Fruit fly (Drosophila melanogaster): Measurements from ENCODE around the gene CG5693.

The CG5693 gene

dm6 chr2L:18005481-18005880 is 946 bp upstream of the CG5693 start:
- TF ChIP-seq usp (GFP tag; optimal IDR thresholded peaks at IDR 0.05) (no peak), CG8478 (optimal IDR thresholded peaks at IDR 0.05) (no peak), Dll (optimal IDR thresholded peaks at IDR 0.05) (no peak), pan (optimal IDR thresholded peaks at IDR 0.05) (no peak), EcR (GFP tag; optimal IDR thresholded peaks at IDR 0.05) (no peak), psq (optimal IDR thresholded peaks at IDR 0.05) (no peak)

dm6 chr2L:18007060-18007459 is 633 bp downstream of the CG5693 start, which contains the start of gene CG42659:
TSS of gene CG42659 (plus strand) at chr2L:18007360.
- TF ChIP-seq CG8478 (optimal IDR thresholded peaks at IDR 0.05) (no peak), psq (optimal IDR thresholded peaks at IDR 0.05) (no peak), EcR (GFP tag; optimal IDR thresholded peaks at IDR 0.05) (no peak), Dll (optimal IDR thresholded peaks at IDR 0.05) (no peak), pan (optimal IDR thresholded peaks at IDR 0.05) (no peak), usp (GFP tag; optimal IDR thresholded peaks at IDR 0.05) (no peak)

dm6 chr2L:18007635-18008034 is 1.2 kb downstream of the CG5693 start, which contains the start of the genes CG42634 and CG42635:
TSS of gene CG42634 (plus strand) at chr2L:18007935.
TSS of gene CG42635 (plus strand) at chr2L:18007935.
- TF ChIP-seq psq (optimal IDR thresholded peaks at IDR 0.05) (no peak), EcR (GFP tag; optimal IDR thresholded peaks at IDR 0.05) (no peak), Dll (optimal IDR thresholded peaks at IDR 0.05) (no peak), pan (optimal IDR thresholded peaks at IDR 0.05) (no peak), usp (GFP tag; optimal IDR thresholded peaks at IDR 0.05) (no peak), CG8478 (optimal IDR thresholded peaks at IDR 0.05) (no peak)

dm6 chr2L:18008653-18009052 is 2.2 kb downstream of the CG5693 start, which contains the start of gene CG31740:
TSS of gene CG31740 (plus strand) at chr2L:18008953.
- TF ChIP-seq pan (optimal IDR thresholded peaks at IDR 0.05) (no peak), usp (GFP tag; optimal IDR thresholded peaks at IDR 0.05) (no peak), Dll (optimal IDR thresholded peaks at IDR 0.05) (no peak), CG8478 (optimal IDR thresholded peaks at IDR 0.05) (no peak), psq (optimal IDR thresholded peaks at IDR 0.05) (no peak), EcR (GFP tag; optimal IDR thresholded peaks at IDR 0.05) (no peak)

- no peak for TF ChIP-seq CG8478 (optimal IDR thresholded peaks at IDR 0.05)
- no peak for TF ChIP-seq usp (GFP tag; optimal IDR thresholded peaks at IDR 0.05)
- TF ChIP-seq EcR (GFP tag; optimal IDR thresholded peaks at IDR 0.05): no peak
- TF ChIP-seq psq (optimal IDR thresholded peaks at IDR 0.05): no peak
- TF ChIP-seq Dll (optimal IDR thresholded peaks at IDR 0.05): no peak
- no peak for TF ChIP-seq pan (optimal IDR thresholded peaks at IDR 0.05)
Observed at dm6 chr2L:18009672-18010071, 3.2 kb downstream of the CG5693 start.

- TF ChIP-seq pan (optimal IDR thresholded peaks at IDR 0.05) (no peak), psq (optimal IDR thresholded peaks at IDR 0.05) (no peak), CG8478 (optimal IDR thresholded peaks at IDR 0.05) (no peak), EcR (GFP tag; optimal IDR thresholded peaks at IDR 0.05) (no peak), usp (GFP tag; optimal IDR thresholded peaks at IDR 0.05) (no peak), Dll (optimal IDR thresholded peaks at IDR 0.05) (no peak)
Observed at dm6 chr2L:18011375-18011774, 4.9 kb downstream of the CG5693 start, which contains the start of gene elfless. TSS of gene elfless (minus strand) at chr2L:18011475.

- TF ChIP-seq Dll (optimal IDR thresholded peaks at IDR 0.05): no peak
- TF ChIP-seq usp (GFP tag; optimal IDR thresholded peaks at IDR 0.05): no peak
- TF ChIP-seq pan (optimal IDR thresholded peaks at IDR 0.05): no peak
- TF ChIP-seq EcR (GFP tag; optimal IDR thresholded peaks at IDR 0.05): no peak
- no peak for TF ChIP-seq psq (optimal IDR thresholded peaks at IDR 0.05)
- TF ChIP-seq CG8478 (optimal IDR thresholded peaks at IDR 0.05): no peak
Observed at dm6 chr2L:18012168-18012567, 5.7 kb downstream of the CG5693 start, which contains the start of gene rdo. TSS of gene rdo (plus strand) at chr2L:18012380.

- TF ChIP-seq EcR (GFP tag; optimal IDR thresholded peaks at IDR 0.05) (no peak), Dll (optimal IDR thresholded peaks at IDR 0.05) (no peak), CG8478 (optimal IDR thresholded peaks at IDR 0.05) (no peak), pan (optimal IDR thresholded peaks at IDR 0.05) (no peak), usp (GFP tag; optimal IDR thresholded peaks at IDR 0.05) (no peak), psq (optimal IDR thresholded peaks at IDR 0.05) (no peak)
Observed at dm6 chr2L:18032741-18033140, 26.3 kb downstream of the CG5693 start.

All from whole organism.